Worm (Caenorhabditis elegans) whole organism, L4 larva: Measurements from ENCODE around the gene ham-2.

Experiments
- D1046.2 ChIP-seq: fragments of 200-800 bp; sonication (Bioruptor generic); IDR thresholded peaks from 2 replicates; pipeline ENCODE4 v1.3.6; 2022; ENCODE audit warnings: missing genetic modification characterization, missing compliant biosample characterization
- F26F4.8 ChIP-seq: fragments of 200-800 bp; sonication (Bioruptor generic); conservative IDR thresholded peaks from 2 replicates; pipeline ENCODE4 v1.3.6; 2022; ENCODE audit warnings: missing genetic modification characterization, missing compliant biosample characterization
- R02D3.7 ChIP-seq: fragments of 150-350 bp; sonication (generic microtip); optimal IDR thresholded peaks from 3 replicates; lab custom pipeline; 2014; ENCODE audit warnings: missing biosample characterization, missing genetic modification characterization
- T20F7.1 ChIP-seq: fragments of 200-800 bp; sonication (Bioruptor generic); optimal IDR thresholded peaks from 2 replicates; lab custom pipeline; 2018; ENCODE audit warnings: mild to moderate bottlenecking, missing genetic modification characterization, missing compliant biosample characterization
- T26A8.4 ChIP-seq: fragments of 200-800 bp; sonication (Bioruptor generic); IDR thresholded peaks from 2 replicates; pipeline ENCODE4 v1.3.6; 2022; ENCODE audit warnings: missing genetic modification characterization, missing compliant biosample characterization
- Y105C5A.15 ChIP-seq: fragments of 200-800 bp; sonication (Bioruptor generic); IDR thresholded peaks from 2 replicates; pipeline ENCODE4 v1.3.6; 2022; ENCODE audit warnings: missing genetic modification characterization, missing compliant biosample characterization
- Y5F2A.4 ChIP-seq: fragments of 200-800 bp; sonication (Bioruptor generic); optimal IDR thresholded peaks from 2 replicates; lab custom pipeline; 2018; ENCODE audit warnings: mild to moderate bottlenecking, missing genetic modification characterization, missing compliant biosample characterization
- ZK337.2 ChIP-seq: fragments of 200-800 bp; sonication (Bioruptor generic); IDR thresholded peaks from 2 replicates; pipeline ENCODE4 v1.3.6; 2022; ENCODE audit warnings: missing genetic modification reagents, missing genetic modification characterization, missing compliant biosample characterization
- aha-1 ChIP-seq: fragments of 150-350 bp; peaks from one replicate; lab custom pipeline; 2014; ENCODE audit warnings: missing biosample characterization, missing genetic modification characterization
- arid-1 ChIP-seq: fragments of 200-800 bp; sonication (Bioruptor generic); conservative IDR thresholded peaks from 2 replicates; pipeline ENCODE4 v1.3.6; 2022; ENCODE audit warnings: missing genetic modification reagents, missing genetic modification characterization, missing compliant biosample characterization
- attf-4 ChIP-seq: sonication (generic microtip); optimal IDR thresholded peaks from 3 replicates; lab custom pipeline; 2017; ENCODE audit warnings: missing biosample characterization, missing genetic modification characterization
- ceh-82 ChIP-seq: sonication (generic microtip); optimal IDR thresholded peaks from 2 replicates; lab custom pipeline; 2017; ENCODE audit warnings: missing biosample characterization, missing genetic modification characterization
- cey-2 ChIP-seq: sonication (generic microtip); optimal IDR thresholded peaks from 3 replicates; lab custom pipeline; 2017; ENCODE audit warnings: missing genetic modification characterization, mild to moderate bottlenecking, missing compliant biosample characterization, antibody characterized with exemption, borderline replicate concordance; ENCODE audit not compliant: insufficient read depth
- daf-16 ChIP-seq, 3 experiments: sonication (generic microtip); optimal IDR thresholded peaks; 2 replicates each; lab custom pipeline; 2016 to 2017; ENCODE audit warnings: missing genetic modification characterization in 3 of 3, missing genetic modification reagents in 3 of 3, mild to moderate bottlenecking in 2 of 3, missing compliant biosample characterization in 2 of 3, missing biosample characterization in 1 of 3, moderate library complexity in 1 of 3
- dve-1 ChIP-seq: sonication (generic microtip); optimal IDR thresholded peaks from 2 replicates; lab custom pipeline; 2017; ENCODE audit warnings: antibody characterized with exemption, mild to moderate bottlenecking, missing genetic modification characterization, missing compliant biosample characterization; ENCODE audit not compliant: insufficient read depth
- fkh-10 ChIP-seq: fragments of 150-350 bp; optimal IDR thresholded peaks from 2 replicates; lab custom pipeline; 2014; ENCODE audit warnings: missing biosample characterization, missing genetic modification reagents, missing genetic modification characterization
- fos-1 ChIP-seq: fragments of 150-350 bp; optimal IDR thresholded peaks from 2 replicates; lab custom pipeline; 2014; ENCODE audit warnings: missing biosample characterization, missing genetic modification characterization
- hlh-11 ChIP-seq: fragments of 200-800 bp; sonication (Bioruptor generic); optimal IDR thresholded peaks from 2 replicates; lab custom pipeline; 2018; ENCODE audit warnings: mild to moderate bottlenecking, missing genetic modification characterization, missing compliant biosample characterization
- hmg-1.1 ChIP-seq: fragments of 200-800 bp; sonication (Bioruptor generic); IDR thresholded peaks from 2 replicates; pipeline ENCODE4 v1.3.6; 2022; ENCODE audit warnings: missing genetic modification reagents, missing genetic modification characterization, missing compliant biosample characterization
- jun-1 ChIP-seq: fragments of 150-350 bp; optimal IDR thresholded peaks from 2 replicates; lab custom pipeline; 2014; ENCODE audit warnings: missing biosample characterization, missing genetic modification reagents, missing genetic modification characterization
- lim-7 ChIP-seq: fragments of 200-800 bp; sonication (Bioruptor generic); IDR thresholded peaks from 2 replicates; pipeline ENCODE4 v1.3.6; 2022; ENCODE audit warnings: missing genetic modification characterization, missing compliant biosample characterization
- lin-13 ChIP-seq: fragments of 150-350 bp; optimal IDR thresholded peaks from 2 replicates; lab custom pipeline; 2014; ENCODE audit warnings: missing biosample characterization, missing genetic modification reagents, missing genetic modification characterization
- lin-15B ChIP-seq: fragments of 150-350 bp; sonication (generic microtip); optimal IDR thresholded peaks from 3 replicates; lab custom pipeline; 2014; ENCODE audit warnings: missing biosample characterization, missing genetic modification characterization
- lin-38 ChIP-seq: fragments of 200-800 bp; sonication (Bioruptor generic); IDR thresholded peaks from 2 replicates; pipeline ENCODE4 v1.3.6; 2022; ENCODE audit warnings: missing genetic modification reagents, missing genetic modification characterization, missing compliant biosample characterization
- lsy-2 ChIP-seq, 2 experiments: fragments of 150-350 bp in 1 of 2; sonication (generic microtip) in 1 of 2; optimal IDR thresholded peaks; 2 replicates each; lab custom pipeline; 2014 to 2017; ENCODE audit warnings: missing biosample characterization in 2 of 2, missing genetic modification characterization in 2 of 2
- mep-1 ChIP-seq: fragments of 150-350 bp; sonication (generic microtip); optimal IDR thresholded peaks from 3 replicates; lab custom pipeline; 2014; ENCODE audit warnings: missing biosample characterization, missing genetic modification characterization
- mxl-2 ChIP-seq: fragments of 200-800 bp; sonication (Bioruptor generic); conservative IDR thresholded peaks from 2 replicates; pipeline ENCODE4 v1.3.6; 2022; ENCODE audit warnings: missing genetic modification reagents, missing genetic modification characterization, missing compliant biosample characterization
- nhr-102 ChIP-seq: sonication (generic microtip); optimal IDR thresholded peaks from 2 replicates; lab custom pipeline; 2016; ENCODE audit warnings: mild to moderate bottlenecking, missing genetic modification characterization, moderate library complexity, missing compliant biosample characterization
- nhr-11 ChIP-seq: fragments of 150-350 bp; optimal IDR thresholded peaks from 2 replicates; lab custom pipeline; 2014; ENCODE audit warnings: missing biosample characterization, missing genetic modification characterization
- nhr-111 ChIP-seq: fragments of 200-800 bp; sonication (Bioruptor generic); optimal IDR thresholded peaks from 2 replicates; lab custom pipeline; 2018; ENCODE audit warnings: mild to moderate bottlenecking, missing genetic modification characterization, missing compliant biosample characterization
- nhr-237 ChIP-seq: sonication (generic microtip); optimal IDR thresholded peaks from 2 replicates; lab custom pipeline; 2017; ENCODE audit warnings: missing biosample characterization, missing genetic modification characterization
- nhr-42 ChIP-seq: fragments of 200-800 bp; sonication (Bioruptor generic); IDR thresholded peaks from 2 replicates; pipeline ENCODE4 v1.3.6; 2022; ENCODE audit warnings: missing genetic modification characterization, missing compliant biosample characterization
- pha-4 ChIP-seq, 2 experiments: fragments of 150-350 bp in 1 of 2; fragments of 200-800 bp in 1 of 2; sonication (Bioruptor generic) in 1 of 2; IDR thresholded peaks in 1 of 2; optimal IDR thresholded peaks in 1 of 2; 2 replicates each; pipeline versions ENCODE4 v1.3.6 to Lab custom; 2014 to 2022; ENCODE audit warnings: missing genetic modification characterization in 2 of 2, missing genetic modification reagents in 2 of 2, missing biosample characterization in 1 of 2, missing compliant biosample characterization in 1 of 2
- php-3 ChIP-seq: fragments of 200-800 bp; sonication (Bioruptor generic); IDR thresholded peaks from 2 replicates; pipeline ENCODE4 v1.3.6; 2022; ENCODE audit warnings: missing genetic modification reagents, missing genetic modification characterization, missing compliant biosample characterization
- rbr-2 ChIP-seq: sonication (generic microtip); optimal IDR thresholded peaks from 2 replicates; lab custom pipeline; 2016; ENCODE audit warnings: missing genotype, missing genetic modification characterization, missing compliant biosample characterization
- set-16 ChIP-seq: fragments of 200-800 bp; sonication (Bioruptor generic); IDR thresholded peaks from 2 replicates; pipeline ENCODE4 v1.3.6; 2022; ENCODE audit warnings: missing genetic modification reagents, missing genetic modification characterization, missing compliant biosample characterization
- snpc-4 ChIP-seq: fragments of 150-350 bp; optimal IDR thresholded peaks from 2 replicates; lab custom pipeline; 2014; ENCODE audit warnings: missing biosample characterization, missing genetic modification characterization
- spr-1 ChIP-seq: sonication (generic microtip); optimal IDR thresholded peaks from 2 replicates; lab custom pipeline; 2016; ENCODE audit warnings: mild to moderate bottlenecking, missing genetic modification characterization, missing compliant biosample characterization
- spr-3 ChIP-seq: fragments of 200-800 bp; sonication (Bioruptor generic); optimal IDR thresholded peaks from 2 replicates; lab custom pipeline; 2018; ENCODE audit warnings: mild to moderate bottlenecking, missing genetic modification characterization, missing compliant biosample characterization
- tag-97 ChIP-seq: fragments of 200-800 bp; sonication (Bioruptor generic); IDR thresholded peaks from 2 replicates; pipeline ENCODE4 v1.3.6; 2022; ENCODE audit warnings: missing genetic modification characterization, missing compliant biosample characterization
- unc-130 ChIP-seq: sonication (generic microtip); optimal IDR thresholded peaks from 2 replicates; lab custom pipeline; 2016; ENCODE audit warnings: missing genetic modification reagents, missing genetic modification characterization, missing compliant biosample characterization
- unc-39 ChIP-seq: sonication (generic microtip); optimal IDR thresholded peaks from 2 replicates; lab custom pipeline; 2017; ENCODE audit warnings: missing biosample characterization, missing genetic modification characterization
- unc-62 ChIP-seq, 3 experiments: fragments of 150-350 bp in 1 of 3; sonication (generic microtip); optimal IDR thresholded peaks in 2 of 3; peaks in 1 of 3; 1 replicate in 1 of 3; 2 replicates in 2 of 3; lab custom pipeline; 2014 to 2017; ENCODE audit warnings: missing biosample characterization in 3 of 3, missing genetic modification characterization in 3 of 3, missing genetic modification reagents in 3 of 3, missing genotype in 1 of 3
- zfp-2 ChIP-seq: sonication (generic microtip); optimal IDR thresholded peaks from 2 replicates; lab custom pipeline; 2016; ENCODE audit warnings: mild to moderate bottlenecking, missing genetic modification characterization, missing compliant biosample characterization
- zfp-3 ChIP-seq: fragments of 200-800 bp; sonication (Bioruptor generic); conservative IDR thresholded peaks from 2 replicates; pipeline ENCODE4 v1.3.6; 2022; ENCODE audit warnings: missing genetic modification reagents, missing genetic modification characterization, missing compliant biosample characterization
- zip-11 ChIP-seq: fragments of 200-800 bp; sonication (Bioruptor generic); IDR thresholded peaks from 2 replicates; pipeline ENCODE4 v1.3.6; 2022; ENCODE audit warnings: missing genetic modification characterization, missing compliant biosample characterization
- zip-2 ChIP-seq: fragments of 150-350 bp; optimal IDR thresholded peaks from 2 replicates; lab custom pipeline; 2014; ENCODE audit warnings: missing biosample characterization, missing genetic modification characterization
- ztf-7 ChIP-seq: fragments of 150-350 bp; optimal IDR thresholded peaks from 2 replicates; lab custom pipeline; 2014; ENCODE audit warnings: missing biosample characterization, missing genetic modification characterization

Gene ham-2

ce11 chrX:4513657-4514143 is 40.8 kb upstream of the ham-2 start, which contains the start of gene spr-3 (continued):
- TF ChIP-seq set-16 (GFP tag; lab: Robert Waterston, UW), result peak; percentile 62
- no peak for TF ChIP-seq spr-3 (GFP tag; lab: Kevin White, UChicago)
- no peak for TF ChIP-seq zip-11 (GFP tag; lab: Robert Waterston, UW)
- TF ChIP-seq arid-1, result no peak
- no peak for TF ChIP-seq Y105C5A.15 (GFP tag; lab: Robert Waterston, UW)
- peak; percentile 50; the same call in 1 of the 2 replicates for TF ChIP-seq pha-4 (GFP tag; IDR thresholded peaks at IDR 0.05; lab: Robert Waterston, UW)
- TF ChIP-seq pha-4 (tag; optimal IDR thresholded peaks at IDR 0.05; lab: Kevin White, UChicago), result no peak
- TF ChIP-seq mxl-2, result no peak
- TF ChIP-seq lin-15B (tag; lab: Kevin White, UChicago), result no peak
- TF ChIP-seq zfp-3 (GFP tag; lab: Robert Waterston, UW), result no peak
- no peak for TF ChIP-seq T20F7.1 (GFP tag; lab: Kevin White, UChicago)
- no peak for TF ChIP-seq snpc-4
- no peak for TF ChIP-seq unc-130 (GFP tag; lab: Kevin White, UChicago)
- TF ChIP-seq ZK337.2 (GFP tag; lab: Robert Waterston, UW), result no peak
- 0 out of 2 replicates have a peak, but pooled peaks have one; percentile 19 for TF ChIP-seq hmg-1.1 (GFP tag; lab: Robert Waterston, UW)
- no peak for TF ChIP-seq nhr-111 (GFP tag; lab: Kevin White, UChicago)
- TF ChIP-seq nhr-102, result no peak
- no peak for TF ChIP-seq cey-2 (tag; lab: Kevin White, UChicago)
- TF ChIP-seq dve-1 (tag; lab: Kevin White, UChicago), result peak; percentile 41
- TF ChIP-seq lin-13, result no peak
- no peak for TF ChIP-seq T26A8.4 (GFP tag; lab: Robert Waterston, UW)
- TF ChIP-seq fkh-10, result no peak
- TF ChIP-seq zfp-2 (tag; lab: Kevin White, UChicago), result no peak
- no peak for TF ChIP-seq Y5F2A.4 (GFP tag; lab: Kevin White, UChicago)
- no peak for TF ChIP-seq nhr-42
- no peak for TF ChIP-seq php-3 (GFP tag; lab: Robert Waterston, UW)
- TF ChIP-seq jun-1 (tag; lab: Kevin White, UChicago), result no peak
- no peak for TF ChIP-seq tag-97
- TF ChIP-seq lsy-2 (tag; optimal IDR thresholded peaks at IDR 0.05; lab: Kevin White, UChicago), result no peak
- TF ChIP-seq hlh-11 (tag; lab: Kevin White, UChicago), result peak; percentile 48
- no peak for TF ChIP-seq fos-1 (tag; lab: Kevin White, UChicago)
- TF ChIP-seq unc-62 (GFP tag; optimal IDR thresholded peaks at IDR 0.05 in 1 of 2; lab: Kevin White, UChicago), result no peak
- TF ChIP-seq unc-62 (tag; optimal IDR thresholded peaks at IDR 0.05; lab: Kevin White, UChicago), result no peak
- no peak for TF ChIP-seq ceh-82 (tag; lab: Kevin White, UChicago)
- peak; percentile 6 for TF ChIP-seq mep-1 (tag; lab: Kevin White, UChicago)
- no peak for TF ChIP-seq aha-1 (tag; lab: Kevin White, UChicago)
- TF ChIP-seq unc-39 (tag; lab: Kevin White, UChicago), result no peak
- no peak for TF ChIP-seq nhr-11
- TF ChIP-seq ztf-7 (tag; lab: Kevin White, UChicago), result no peak
- TF ChIP-seq rbr-2 (tag; lab: Kevin White, UChicago), result no peak
- no peak for TF ChIP-seq lin-38 (GFP tag; lab: Robert Waterston, UW)
- TF ChIP-seq daf-16 (GFP tag; optimal IDR thresholded peaks at IDR 0.05; lab: Kevin White, UChicago), result no peak
- peak; percentile 18 for TF ChIP-seq daf-16 (tag; optimal IDR thresholded peaks at IDR 0.05; lab: Kevin White, UChicago)
- no peak for TF ChIP-seq nhr-237 (tag; lab: Kevin White, UChicago)
- no peak for TF ChIP-seq R02D3.7
- TF ChIP-seq attf-4 (tag; lab: Kevin White, UChicago), result no peak
- no peak for TF ChIP-seq spr-1
- no peak for TF ChIP-seq D1046.2 (GFP tag; lab: Robert Waterston, UW)
- no peak for TF ChIP-seq F26F4.8
- no peak for TF ChIP-seq lim-7 (GFP tag; lab: Robert Waterston, UW)
- no peak for TF ChIP-seq zip-2 (tag; lab: Kevin White, UChicago)
